Worm (Caenorhabditis elegans) whole organism, L3 larva: Measurements from ENCODE around the gene cysl-2.

Source experiments
- R02D3.7 ChIP-seq: fragments of 150-350 bp; optimal IDR thresholded peaks from 2 replicates; lab custom pipeline; 2014; ENCODE audit warnings: missing biosample characterization, missing genetic modification characterization
- ceh-82 ChIP-seq: fragments of 150-350 bp; optimal IDR thresholded peaks from 2 replicates; lab custom pipeline; 2014; ENCODE audit warnings: missing biosample characterization, missing genetic modification characterization
- egl-27 ChIP-seq: sonication (generic microtip); optimal IDR thresholded peaks from 4 replicates; lab custom pipeline; 2017; ENCODE audit warnings: missing biosample characterization, missing genetic modification reagents, missing genetic modification characterization
- egl-5 ChIP-seq: fragments of 150-350 bp; optimal IDR thresholded peaks from 2 replicates; lab custom pipeline; 2017; ENCODE audit warnings: missing biosample characterization, missing genetic modification reagents, missing genetic modification characterization, inconsistent platforms
- mdl-1 ChIP-seq: fragments of 150-350 bp; optimal IDR thresholded peaks from 2 replicates; lab custom pipeline; 2014; ENCODE audit warnings: missing biosample characterization, missing genetic modification characterization
- unc-39 ChIP-seq: sonication (generic microtip); optimal IDR thresholded peaks from 4 replicates; lab custom pipeline; 2017; ENCODE audit warnings: missing biosample characterization, missing genetic modification characterization
- ztf-11 ChIP-seq: fragments of 150-350 bp; optimal IDR thresholded peaks from 2 replicates; lab custom pipeline; 2014; ENCODE audit warnings: missing biosample characterization, missing genetic modification characterization

- TF ChIP-seq egl-5 (tag; lab: Kevin White, UChicago) (no peak), egl-27 (tag; lab: Kevin White, UChicago) (no peak), unc-39 (no peak), mdl-1 (tag; lab: Kevin White, UChicago) (no peak), ztf-11 (no peak), ceh-82 (no peak), R02D3.7 (no peak)
Measured at ce11 chrII:14455332-14455731, 38.9 kb downstream of the cysl-2 start, which contains the start of gene dmsr-6.
